Worm (Caenorhabditis elegans) whole organism, L4 larva: Measurements from ENCODE around the gene F08D12.4.

Experiments
- D1046.2 ChIP-seq: fragments of 200-800 bp; sonication (Bioruptor generic); IDR thresholded peaks from 2 replicates; pipeline ENCODE4 v1.3.6; 2022; ENCODE audit warnings: missing genetic modification characterization, missing compliant biosample characterization
- R02D3.7 ChIP-seq: fragments of 150-350 bp; sonication (generic microtip); optimal IDR thresholded peaks from 3 replicates; lab custom pipeline; 2014; ENCODE audit warnings: missing biosample characterization, missing genetic modification characterization
- aly-2 ChIP-seq: sonication (generic microtip); optimal IDR thresholded peaks from 2 replicates; lab custom pipeline; 2018; ENCODE audit warnings: missing biosample characterization, missing genetic modification characterization
- ama-1 ChIP-seq: fragments of 150-350 bp; optimal IDR thresholded peaks from 2 replicates; lab custom pipeline; 2014; ENCODE audit warnings: inconsistent platforms, mixed read lengths
- gei-8 ChIP-seq: fragments of 200-800 bp; sonication (Bioruptor generic); optimal IDR thresholded peaks from 2 replicates; lab custom pipeline; 2018; ENCODE audit warnings: mild to moderate bottlenecking, missing genetic modification characterization, missing compliant biosample characterization
- nhr-11 ChIP-seq: fragments of 150-350 bp; optimal IDR thresholded peaks from 2 replicates; lab custom pipeline; 2014; ENCODE audit warnings: missing biosample characterization, missing genetic modification characterization
- pqm-1 ChIP-seq: sonication (generic microtip); optimal IDR thresholded peaks from 2 replicates; lab custom pipeline; 2017; ENCODE audit warnings: missing biosample characterization, missing genetic modification characterization
- tra-1 ChIP-seq: fragments of 200-800 bp; sonication (Bioruptor generic); IDR thresholded peaks from 2 replicates; pipeline ENCODE4 v1.3.6; 2022; ENCODE audit warnings: missing genetic modification reagents, missing genetic modification characterization, missing compliant biosample characterization
- unc-62 ChIP-seq, 3 experiments: fragments of 150-350 bp in 1 of 3; sonication (generic microtip); optimal IDR thresholded peaks in 2 of 3; peaks in 1 of 3; 1 replicate in 1 of 3; 2 replicates in 2 of 3; lab custom pipeline; 2014 to 2017; ENCODE audit warnings: missing biosample characterization in 3 of 3, missing genetic modification characterization in 3 of 3, missing genetic modification reagents in 3 of 3, missing genotype in 1 of 3

ce11 chrII:2787031-2787512 is 9.1 kb downstream of the F08D12.4 start, which contains the start of the genes F08D12.12 and srpa-72:
- no peak for TF ChIP-seq aly-2 (tag; lab: Kevin White, UChicago)
- TF ChIP-seq gei-8, result no peak
- TF ChIP-seq nhr-11 (tag; lab: Kevin White, UChicago), result no peak
- no peak for TF ChIP-seq tra-1
- TF ChIP-seq D1046.2 (GFP tag; lab: Robert Waterston, UW), result no peak
- TF ChIP-seq R02D3.7 (tag; lab: Kevin White, UChicago), result no peak
- no peak for TF ChIP-seq ama-1 (lab: Kevin White, UChicago)
- TF ChIP-seq unc-62 (GFP tag; optimal IDR thresholded peaks at IDR 0.05 in 1 of 2; lab: Kevin White, UChicago), result peak in 1 of 2 experiments; percentile 55
- no peak for TF ChIP-seq unc-62 (tag; optimal IDR thresholded peaks at IDR 0.05; lab: Kevin White, UChicago)
- no peak for TF ChIP-seq pqm-1 (tag; lab: Kevin White, UChicago)
